Fruit fly (Drosophila melanogaster) S2 (cell line): Measurements from ENCODE around the gene CG10853.

ENCODE experiments used
- CG8478 ChIP-seq: fragments of >200 bp; optimal IDR thresholded peaks from 2 replicates; lab custom pipeline; 2018
- CTCF ChIP-seq, 2 experiments: fragments of >200 bp; optimal IDR thresholded peaks; 2 replicates each; lab custom pipeline; 2018

DNA sequence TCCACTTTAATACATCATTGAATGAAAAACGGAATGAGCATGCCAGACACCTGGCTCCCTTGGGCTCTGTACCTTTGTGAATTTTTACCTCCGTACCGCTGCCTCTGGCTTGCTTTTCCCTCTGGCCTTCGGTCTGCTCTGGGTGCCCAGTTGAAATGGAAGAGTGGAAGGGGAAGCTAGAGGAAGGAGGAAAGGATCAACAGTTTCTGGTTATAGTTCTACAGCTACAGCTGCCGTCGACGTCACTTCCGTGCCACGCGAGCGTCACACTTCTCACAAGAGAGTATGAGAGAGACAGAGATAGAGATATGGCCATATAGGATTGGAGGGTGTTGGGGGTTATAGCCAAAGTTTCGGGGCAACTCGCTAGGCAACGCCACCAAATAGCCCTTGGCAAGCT lies 32.3 kb downstream of the CG10853 start:
- TF ChIP-seq CG8478 (lab: Kevin White, UChicago): no peak
- no peak for TF ChIP-seq CTCF (optimal IDR thresholded peaks at IDR 0.05; lab: Kevin White, UChicago)
